Worm (Caenorhabditis elegans) whole organism, midembryonic: ENCODE measurements around the gene thoc-5.

Source experiments
- T22C8.4 ChIP-seq: fragments of 200-800 bp; sonication (Bioruptor generic); IDR thresholded peaks from 2 replicates; pipeline ENCODE4 v1.3.6; 2022; ENCODE audit warnings: missing genetic modification characterization, missing compliant biosample characterization
- cog-1 ChIP-seq: sonication (generic microtip); optimal IDR thresholded peaks from 2 replicates; lab custom pipeline; 2016; ENCODE audit warnings: missing genetic modification characterization, missing compliant biosample characterization
- flt-1 ChIP-seq: fragments of 200-800 bp; sonication (Bioruptor generic); IDR thresholded peaks from 2 replicates; pipeline ENCODE4 v1.3.6; 2022; ENCODE audit warnings: missing genetic modification characterization, missing compliant biosample characterization
- klf-2 ChIP-seq: fragments of 200-800 bp; sonication (Bioruptor generic); conservative IDR thresholded peaks from 2 replicates; pipeline ENCODE4 v1.3.6; 2022; ENCODE audit warnings: missing genetic modification reagents, missing genetic modification characterization, missing compliant biosample characterization
- med-1 ChIP-seq: sonication (generic microtip); optimal IDR thresholded peaks from 2 replicates; lab custom pipeline; 2017; ENCODE audit warnings: missing genetic modification characterization, mild to moderate bottlenecking, missing compliant biosample characterization, antibody characterized with exemption, missing genetic modification reagents; ENCODE audit not compliant: insufficient read depth
- ref-1 ChIP-seq: fragments of 200-800 bp; sonication (Bioruptor generic); conservative IDR thresholded peaks from 2 replicates; pipeline ENCODE4 v1.3.6; 2022; ENCODE audit warnings: missing genetic modification reagents, missing genetic modification characterization, missing compliant biosample characterization
- tab-1 ChIP-seq: fragments of 200-800 bp; sonication (Bioruptor generic); IDR thresholded peaks from 2 replicates; pipeline ENCODE4 v1.3.6; 2022; ENCODE audit warnings: missing genetic modification characterization, missing compliant biosample characterization
- ztf-23 ChIP-seq: fragments of 200-800 bp; sonication (Bioruptor generic); IDR thresholded peaks from 2 replicates; pipeline ENCODE4 v1.3.6; 2022; ENCODE audit warnings: missing genetic modification reagents, missing genetic modification characterization, missing compliant biosample characterization
- ztf-29 ChIP-seq: fragments of 200-800 bp; sonication (Bioruptor generic); IDR thresholded peaks from 2 replicates; pipeline ENCODE4 v1.3.6; 2022; ENCODE audit warnings: missing genetic modification reagents, missing genetic modification characterization, missing compliant biosample characterization

The thoc-5 gene

DNA sequence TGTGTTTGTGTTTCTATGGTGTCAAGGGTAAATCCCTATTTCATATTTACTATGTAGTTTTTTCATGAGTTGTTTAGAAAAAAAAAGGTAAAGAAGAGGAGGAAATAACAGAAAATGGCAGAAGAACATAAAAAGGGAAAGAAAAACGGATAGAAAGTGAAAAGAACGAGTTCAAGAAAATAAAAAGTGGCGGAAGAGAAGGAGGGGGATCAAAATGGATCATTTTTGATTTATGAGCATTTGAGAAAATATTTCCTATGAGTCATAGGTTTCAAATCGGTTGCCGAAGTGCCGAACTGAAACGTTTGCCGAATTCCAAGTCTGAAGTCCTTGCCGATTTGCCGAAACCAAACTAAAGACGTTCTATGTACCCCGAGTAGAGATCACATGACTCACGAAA lies 10.4 kb downstream of the thoc-5 start:
- TF ChIP-seq cog-1 (tag; lab: Kevin White, UChicago) (no peak), med-1 (no peak), T22C8.4 (GFP tag; lab: Robert Waterston, UW) (no peak), klf-2 (GFP tag; lab: Robert Waterston, UW) (no peak), ztf-23 (GFP tag; lab: Robert Waterston, UW) (no peak), tab-1 (no peak), flt-1 (no peak), ref-1 (GFP tag; lab: Robert Waterston, UW) (no peak), ztf-29 (GFP tag; lab: Robert Waterston, UW) (no peak)

DNA sequence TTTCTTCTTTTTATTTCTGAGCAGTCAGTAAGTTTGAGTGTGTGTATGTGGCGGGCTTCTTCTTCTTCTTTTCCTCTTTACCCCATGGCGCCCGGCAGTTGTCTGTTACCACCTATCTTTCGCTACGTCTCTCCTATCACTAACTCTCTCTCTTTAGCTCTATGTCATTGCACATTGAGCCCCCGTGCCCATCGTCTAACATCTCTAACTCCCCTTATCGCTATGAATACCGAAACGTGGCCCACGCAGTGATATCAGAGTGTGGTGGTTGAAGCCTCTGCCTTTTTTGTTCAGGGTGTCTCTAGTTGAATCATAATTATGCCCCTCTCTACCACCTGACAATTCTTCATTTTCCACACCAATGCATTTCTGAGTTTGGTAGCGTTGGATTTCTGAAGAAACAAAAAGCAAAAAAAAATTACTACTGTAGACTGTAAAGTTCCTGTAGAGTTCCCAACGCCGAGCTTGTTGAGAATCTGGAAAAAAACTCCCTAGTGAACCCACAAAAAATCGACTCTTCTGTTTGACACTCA lies 14.6 kb downstream of the thoc-5 start:
- no peak for TF ChIP-seq cog-1 (tag; lab: Kevin White, UChicago)
- TF ChIP-seq T22C8.4 (GFP tag; lab: Robert Waterston, UW): no peak
- no peak for TF ChIP-seq med-1
- TF ChIP-seq ref-1 (GFP tag; lab: Robert Waterston, UW): no peak
- TF ChIP-seq ztf-29 (GFP tag; lab: Robert Waterston, UW): no peak
- no peak for TF ChIP-seq klf-2 (GFP tag; lab: Robert Waterston, UW)
- TF ChIP-seq flt-1: no peak
- no peak for TF ChIP-seq tab-1
- TF ChIP-seq ztf-23 (GFP tag; lab: Robert Waterston, UW): no peak

DNA sequence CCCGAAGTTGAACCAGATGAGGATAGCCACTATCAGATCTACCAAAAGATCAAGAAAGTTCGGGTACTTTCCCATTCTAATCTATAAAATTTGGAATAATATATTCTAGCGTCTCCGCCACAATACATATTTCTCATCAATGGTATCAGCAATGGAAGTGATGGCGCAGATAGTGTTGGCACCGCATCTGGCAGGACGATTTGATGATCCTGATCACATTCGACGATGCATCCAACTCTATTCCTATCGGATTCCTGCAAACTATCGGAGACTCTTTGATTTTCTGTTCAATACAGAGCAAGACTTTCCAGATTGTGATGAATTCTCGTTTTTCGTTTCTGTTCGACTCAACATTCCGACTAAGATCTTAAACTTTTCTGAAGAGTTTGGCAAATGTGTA lies 19.8 kb downstream of the thoc-5 start:
- TF ChIP-seq med-1 (no peak), klf-2 (GFP tag; lab: Robert Waterston, UW) (no peak), ref-1 (GFP tag; lab: Robert Waterston, UW) (no peak), cog-1 (tag; lab: Kevin White, UChicago) (no peak), T22C8.4 (GFP tag; lab: Robert Waterston, UW) (no peak), tab-1 (no peak), ztf-23 (GFP tag; lab: Robert Waterston, UW) (no peak), ztf-29 (GFP tag; lab: Robert Waterston, UW) (no peak), flt-1 (no peak)

DNA sequence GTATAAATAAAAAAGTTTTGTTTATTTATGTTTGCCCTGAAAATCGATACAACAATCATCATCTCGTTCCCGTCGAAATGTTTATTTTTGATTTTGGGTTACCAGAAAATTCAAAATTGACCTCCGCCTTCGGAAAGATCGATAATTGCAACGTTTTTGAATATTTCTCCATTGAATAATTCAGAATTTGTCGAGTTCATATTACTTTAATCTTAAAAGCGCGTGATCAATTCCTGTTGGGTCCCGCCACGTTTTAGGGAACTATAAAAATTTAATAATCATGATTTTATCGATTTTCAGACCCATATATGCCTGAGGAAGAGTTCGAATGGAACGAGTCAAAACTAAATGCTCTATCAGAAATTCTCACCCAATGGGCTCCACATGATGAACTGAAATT lies 22.9 kb downstream of the thoc-5 start, which contains the start of gene sorf-2:
Gene sorf-2, plus strand, starts transcription at position 301 of the 400 bp plus-strand sequence.
- TF ChIP-seq cog-1 (tag; lab: Kevin White, UChicago): no peak
- TF ChIP-seq ztf-29 (GFP tag; lab: Robert Waterston, UW): no peak
- no peak for TF ChIP-seq tab-1
- TF ChIP-seq ztf-23 (GFP tag; lab: Robert Waterston, UW): no peak
- TF ChIP-seq ref-1 (GFP tag; lab: Robert Waterston, UW): no peak
- TF ChIP-seq klf-2 (GFP tag; lab: Robert Waterston, UW): no peak
- no peak for TF ChIP-seq med-1
- TF ChIP-seq T22C8.4 (GFP tag; lab: Robert Waterston, UW): no peak
- no peak for TF ChIP-seq flt-1

DNA sequence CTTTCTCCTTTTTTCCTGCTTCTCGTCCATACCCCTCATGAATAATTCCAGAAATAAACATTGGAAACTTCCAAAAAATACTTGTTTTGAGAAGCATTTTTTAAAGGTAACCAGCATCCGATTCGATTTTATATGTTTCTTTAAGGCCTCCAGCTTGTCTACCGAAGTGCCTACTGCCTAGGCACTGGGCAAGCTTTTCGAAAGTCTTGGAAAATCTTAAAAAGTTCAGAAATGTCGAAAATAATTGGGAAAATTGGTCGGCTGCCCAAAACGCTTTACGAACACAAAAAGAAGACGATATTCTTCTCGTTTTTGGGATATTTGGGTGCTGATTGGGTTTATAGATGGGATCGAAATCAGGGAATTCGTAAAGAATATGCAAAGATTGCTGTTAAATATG lies 27.5 kb downstream of the thoc-5 start, which contains the start of gene F52C9.3:
Gene F52C9.3, plus strand, starts transcription at position 225 of the 400 bp plus-strand sequence.
- TF ChIP-seq med-1 (no peak), flt-1 (no peak), T22C8.4 (GFP tag; lab: Robert Waterston, UW) (no peak), cog-1 (tag; lab: Kevin White, UChicago) (no peak), ref-1 (GFP tag; lab: Robert Waterston, UW) (no peak), ztf-23 (GFP tag; lab: Robert Waterston, UW) (no peak), tab-1 (no peak), klf-2 (GFP tag; lab: Robert Waterston, UW) (no peak), ztf-29 (GFP tag; lab: Robert Waterston, UW) (no peak)

DNA sequence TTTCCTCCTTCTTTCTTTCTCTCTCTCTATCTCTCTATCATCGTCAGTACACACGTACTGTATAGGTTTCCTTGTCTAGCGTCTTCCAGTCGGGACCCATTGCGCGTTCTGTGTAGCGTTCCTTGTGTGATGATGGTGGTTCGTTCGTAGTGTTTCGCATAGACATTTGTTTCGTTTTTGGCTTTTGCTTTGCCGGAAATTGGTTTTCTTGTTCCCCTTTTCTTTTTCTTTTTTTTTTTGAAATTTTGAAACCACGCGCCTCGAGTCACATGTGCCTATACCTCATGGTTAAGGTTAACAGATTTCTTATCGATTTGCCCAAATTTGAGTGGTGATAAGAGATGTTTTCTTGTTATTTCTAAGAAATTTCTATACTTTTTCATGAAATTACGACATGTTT lies 30.6 kb downstream of the thoc-5 start:
- no peak for TF ChIP-seq klf-2 (GFP tag; lab: Robert Waterston, UW)
- TF ChIP-seq ztf-29 (GFP tag; lab: Robert Waterston, UW): no peak
- TF ChIP-seq med-1: no peak
- no peak for TF ChIP-seq ref-1 (GFP tag; lab: Robert Waterston, UW)
- TF ChIP-seq ztf-23 (GFP tag; lab: Robert Waterston, UW): no peak
- TF ChIP-seq tab-1: no peak
- TF ChIP-seq T22C8.4 (GFP tag; lab: Robert Waterston, UW): no peak
- no peak for TF ChIP-seq cog-1 (tag; lab: Kevin White, UChicago)
- no peak for TF ChIP-seq flt-1

DNA sequence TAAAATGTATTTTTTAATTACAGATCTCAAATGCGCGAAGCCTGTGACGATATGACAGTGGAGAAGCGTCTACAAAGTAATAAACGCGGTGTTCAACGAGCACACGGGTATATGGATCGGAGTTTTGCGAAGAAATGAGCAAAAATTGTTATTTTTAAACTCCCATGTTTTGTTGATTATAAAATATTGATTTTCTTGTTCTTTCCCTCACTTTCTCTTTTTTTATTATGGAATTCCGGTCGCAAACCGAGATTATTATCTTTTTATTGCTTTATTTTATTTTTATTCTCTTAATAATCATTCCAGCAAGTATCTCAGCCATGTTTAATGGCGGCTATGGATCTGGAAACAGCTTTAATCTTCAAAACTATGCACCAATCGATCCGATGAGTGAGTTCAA lies 38.3 kb downstream of the thoc-5 start, which contains the start of gene pqe-1:
Gene pqe-1, plus strand, starts transcription at position 301 of the 400 bp plus-strand sequence.
- TF ChIP-seq flt-1: no peak
- TF ChIP-seq cog-1 (tag; lab: Kevin White, UChicago): no peak
- TF ChIP-seq T22C8.4 (GFP tag; lab: Robert Waterston, UW): no peak
- TF ChIP-seq ref-1 (GFP tag; lab: Robert Waterston, UW): no peak
- TF ChIP-seq ztf-29 (GFP tag; lab: Robert Waterston, UW): no peak
- TF ChIP-seq ztf-23 (GFP tag; lab: Robert Waterston, UW): no peak
- TF ChIP-seq tab-1: no peak
- no peak for TF ChIP-seq klf-2 (GFP tag; lab: Robert Waterston, UW)
- no peak for TF ChIP-seq med-1

DNA sequence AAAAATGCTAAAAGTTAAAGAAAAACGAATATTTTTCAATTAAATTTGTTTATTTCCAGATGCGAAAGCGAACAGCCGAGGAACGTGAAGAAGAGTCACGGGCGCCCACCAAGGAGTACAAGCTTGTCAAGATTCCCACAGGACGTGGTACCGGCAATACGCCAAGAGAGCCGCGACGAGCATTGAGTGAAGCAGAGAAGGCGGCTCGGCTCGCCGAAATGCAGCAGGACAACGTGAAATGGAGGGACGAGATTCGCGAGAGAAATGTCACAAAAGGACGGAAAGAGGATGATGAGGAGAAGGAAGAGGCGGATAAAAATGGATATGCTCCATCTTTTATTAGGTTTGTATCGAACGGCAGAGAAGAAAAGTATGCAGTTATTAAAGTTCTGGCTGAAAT lies 38.8 kb downstream of the thoc-5 start:
- TF ChIP-seq ztf-23 (GFP tag; lab: Robert Waterston, UW) (no peak), tab-1 (no peak), ztf-29 (GFP tag; lab: Robert Waterston, UW) (no peak), cog-1 (tag; lab: Kevin White, UChicago) (no peak), med-1 (no peak), T22C8.4 (GFP tag; lab: Robert Waterston, UW) (no peak), ref-1 (GFP tag; lab: Robert Waterston, UW) (no peak), klf-2 (GFP tag; lab: Robert Waterston, UW) (no peak)

DNA sequence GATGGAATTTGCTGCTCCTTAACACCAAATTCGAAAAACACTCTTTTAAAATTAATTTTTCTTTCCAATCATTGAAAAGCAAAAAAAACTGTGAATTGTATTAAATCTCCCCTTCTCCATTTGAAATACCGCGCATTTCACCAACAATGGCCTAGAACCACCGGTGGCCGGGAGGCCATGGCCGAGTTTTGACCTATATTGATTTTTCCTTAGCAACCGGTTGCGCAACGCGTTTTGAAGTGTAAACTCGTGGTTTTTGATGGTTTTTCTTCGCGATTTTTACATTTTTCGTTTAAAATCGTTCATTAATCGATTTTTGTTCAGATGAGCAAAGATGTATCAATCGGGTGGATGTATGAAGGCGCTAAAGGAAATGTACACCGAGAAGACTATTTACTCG lies 40.9 kb downstream of the thoc-5 start, which contains the start of gene mog-3:
Gene mog-3, plus strand, starts transcription at position 319 of the 400 bp plus-strand sequence.
- TF ChIP-seq med-1 (no peak), ref-1 (GFP tag; lab: Robert Waterston, UW) (no peak), ztf-23 (GFP tag; lab: Robert Waterston, UW) (peak; percentile 76), klf-2 (GFP tag; lab: Robert Waterston, UW) (peak; percentile 61; the same call in 1 of the 2 replicates), ztf-29 (GFP tag; lab: Robert Waterston, UW) (no peak), cog-1 (tag; lab: Kevin White, UChicago) (no peak), tab-1 (no peak), flt-1 (peak; percentile 15; the same call in 1 of the 2 replicates), T22C8.4 (GFP tag; lab: Robert Waterston, UW) (peak; percentile 94)
